Fruit fly (Drosophila melanogaster) whole organism, prepupa: ENCODE measurements around the gene Madm.

Experiments used
- Blimp-1 ChIP-seq: fragments of 200-800 bp; sonication (Bioruptor generic); optimal IDR thresholded peaks from 3 replicates; lab custom pipeline; 2017; ENCODE audit warnings: missing biosample characterization, missing genetic modification characterization, mild to moderate bottlenecking, moderate library complexity, missing genetic modification reagents
- CG10631 ChIP-seq: fragments of 200-800 bp; sonication (Bioruptor generic); optimal IDR thresholded peaks from 2 replicates; lab custom pipeline; 2016; ENCODE audit warnings: missing biosample characterization, missing genetic modification characterization
- CG11762 ChIP-seq: fragments of 200-800 bp; sonication (Bioruptor generic); optimal IDR thresholded peaks from 3 replicates; lab custom pipeline; 2016; ENCODE audit warnings: missing biosample characterization, missing genetic modification characterization; ENCODE audit not compliant: insufficient read depth
- CG11902 ChIP-seq: fragments of 200-800 bp; sonication (Bioruptor generic); optimal IDR thresholded peaks from 3 replicates; lab custom pipeline; 2016; ENCODE audit warnings: missing biosample characterization, missing genetic modification characterization
- CG15336 ChIP-seq: fragments of 200-800 bp; sonication (Bioruptor generic); IDR thresholded peaks from 2 replicates; pipeline ENCODE4 v1.3.6; 2022; ENCODE audit warnings: missing biosample characterization, missing genetic modification characterization
- CG16779 ChIP-seq: fragments of 200-800 bp; sonication (Bioruptor generic); optimal IDR thresholded peaks from 3 replicates; lab custom pipeline; 2017; ENCODE audit warnings: missing biosample characterization, mild to moderate bottlenecking, missing genetic modification characterization
- CG3032 ChIP-seq: fragments of 200-800 bp; optimal IDR thresholded peaks from 2 replicates; lab custom pipeline; 2019; ENCODE audit warnings: missing biosample characterization, mild to moderate bottlenecking, missing genetic modification characterization, moderate library complexity
- CG31627 ChIP-seq: fragments of 200-800 bp; sonication (Bioruptor generic); optimal IDR thresholded peaks from 3 replicates; lab custom pipeline; 2016; ENCODE audit warnings: missing biosample characterization, missing genetic modification characterization
- CG32006 ChIP-seq: fragments of 200-800 bp; sonication (Bioruptor generic); optimal IDR thresholded peaks from 3 replicates; lab custom pipeline; 2017; ENCODE audit warnings: missing biosample characterization, mild to moderate bottlenecking, missing genetic modification characterization
- CG34406 ChIP-seq: fragments of 200-800 bp; sonication (Bioruptor generic); optimal IDR thresholded peaks from 3 replicates; lab custom pipeline; 2016; ENCODE audit warnings: missing biosample characterization, missing genetic modification characterization
- CG3919 ChIP-seq: fragments of 200-800 bp; sonication (Bioruptor generic); optimal IDR thresholded peaks from 3 replicates; lab custom pipeline; 2016; ENCODE audit warnings: missing biosample characterization, missing genetic modification characterization
- CG4318 ChIP-seq: fragments of 200-800 bp; sonication (Bioruptor generic); optimal IDR thresholded peaks from 3 replicates; lab custom pipeline; 2017; ENCODE audit warnings: missing biosample characterization, mild to moderate bottlenecking, missing genetic modification characterization
- CG6163 ChIP-seq: fragments of 200-800 bp; sonication (Bioruptor generic); IDR thresholded peaks from 3 replicates; pipeline ENCODE4 v1.3.6; 2022; ENCODE audit warnings: missing biosample characterization, missing genetic modification characterization
- CG6276 ChIP-seq: fragments of 200-800 bp; sonication (Bioruptor generic); optimal IDR thresholded peaks from 2 replicates; lab custom pipeline; 2017; ENCODE audit warnings: missing biosample characterization, mild to moderate bottlenecking, missing genetic modification characterization
- CG6792 ChIP-seq: fragments of 200-800 bp; sonication (Bioruptor generic); optimal IDR thresholded peaks from 3 replicates; lab custom pipeline; 2016; ENCODE audit warnings: missing biosample characterization, missing genetic modification characterization
- CG6808 ChIP-seq: fragments of 200-800 bp; sonication (Bioruptor generic); optimal IDR thresholded peaks from 3 replicates; lab custom pipeline; 2017; ENCODE audit warnings: missing biosample characterization, missing genetic modification characterization, mild to moderate bottlenecking, moderate library complexity, missing genetic modification reagents
- CG6854 ChIP-seq: fragments of 200-800 bp; sonication (Bioruptor generic); optimal IDR thresholded peaks from 2 replicates; lab custom pipeline; 2017; ENCODE audit warnings: missing biosample characterization, mild to moderate bottlenecking, missing genetic modification characterization
- CG7368 ChIP-seq: fragments of 200-800 bp; sonication (Bioruptor generic); optimal IDR thresholded peaks from 3 replicates; lab custom pipeline; 2016; ENCODE audit warnings: missing biosample characterization, missing genetic modification characterization
- CG8119 ChIP-seq: fragments of 200-800 bp; sonication (Bioruptor generic); IDR thresholded peaks from 3 replicates; pipeline ENCODE4 v1.3.6; 2022; ENCODE audit warnings: missing biosample characterization, missing genetic modification characterization
- CG8319 ChIP-seq: fragments of 200-800 bp; sonication (Bioruptor generic); optimal IDR thresholded peaks from 3 replicates; lab custom pipeline; 2016; ENCODE audit warnings: missing biosample characterization, missing genetic modification characterization
- CG9139 ChIP-seq: fragments of 200-800 bp; sonication (Bioruptor generic); optimal IDR thresholded peaks from 3 replicates; lab custom pipeline; 2017; ENCODE audit warnings: missing biosample characterization, mild to moderate bottlenecking, missing genetic modification characterization
- Eip75B ChIP-seq: fragments of 200-800 bp; sonication (Bioruptor generic); optimal IDR thresholded peaks from 3 replicates; lab custom pipeline; 2016; ENCODE audit warnings: missing biosample characterization, missing genetic modification characterization
- Eip78C ChIP-seq: fragments of 200-800 bp; sonication (Bioruptor generic); peaks from one replicate; lab custom pipeline; 2016; ENCODE audit warnings: missing biosample characterization, missing genetic modification characterization
- Eip93F ChIP-seq: fragments of 200-800 bp; sonication (Bioruptor generic); optimal IDR thresholded peaks from 2 replicates; lab custom pipeline; 2016; ENCODE audit warnings: missing biosample characterization, mild to moderate bottlenecking, missing genetic modification characterization
- Ets21C ChIP-seq: fragments of 200-800 bp; sonication (Bioruptor generic); optimal IDR thresholded peaks from 3 replicates; lab custom pipeline; 2016; ENCODE audit warnings: missing biosample characterization, missing genetic modification characterization
- Ets96B ChIP-seq: fragments of 200-800 bp; optimal IDR thresholded peaks from 2 replicates; lab custom pipeline; 2019; ENCODE audit warnings: missing biosample characterization, mild to moderate bottlenecking, missing genetic modification characterization, moderate library complexity
- Gug ChIP-seq: fragments of 200-800 bp; sonication (Bioruptor generic); IDR thresholded peaks from 2 replicates; pipeline ENCODE4 v1.3.6; 2022; ENCODE audit warnings: missing biosample characterization, missing genetic modification characterization
- Hr38 ChIP-seq: sonication (Bioruptor generic); optimal IDR thresholded peaks from 2 replicates; lab custom pipeline; 2016; ENCODE audit warnings: missing biosample characterization, missing genetic modification characterization
- Hr4 ChIP-seq: fragments of 200-800 bp; sonication (Bioruptor generic); optimal IDR thresholded peaks from 3 replicates; lab custom pipeline; 2016; ENCODE audit warnings: missing biosample characterization, missing genetic modification characterization
- Met ChIP-seq: fragments of 200-800 bp; sonication (Bioruptor generic); optimal IDR thresholded peaks from 3 replicates; lab custom pipeline; 2016; ENCODE audit warnings: missing biosample characterization, missing genetic modification characterization
- OdsH ChIP-seq: fragments of 200-800 bp; sonication (Bioruptor generic); optimal IDR thresholded peaks from 3 replicates; lab custom pipeline; 2016; ENCODE audit warnings: missing biosample characterization, missing genetic modification characterization
- Smox ChIP-seq: fragments of 200-800 bp; sonication (Bioruptor generic); optimal IDR thresholded peaks from 3 replicates; lab custom pipeline; 2016; ENCODE audit warnings: missing biosample characterization, missing genetic modification characterization
- Sox102F ChIP-seq: fragments of 200-800 bp; sonication (Bioruptor generic); optimal IDR thresholded peaks from 2 replicates; lab custom pipeline; 2016; ENCODE audit warnings: missing biosample characterization, mild to moderate bottlenecking, missing genetic modification characterization
- Sox14 ChIP-seq: fragments of 200-800 bp; sonication (Bioruptor generic); optimal IDR thresholded peaks from 3 replicates; lab custom pipeline; 2016; ENCODE audit warnings: missing biosample characterization, missing genetic modification characterization
- Sox15 ChIP-seq: fragments of 200-800 bp; sonication (Bioruptor generic); optimal IDR thresholded peaks from 3 replicates; lab custom pipeline; 2016; ENCODE audit warnings: missing biosample characterization, missing genetic modification characterization
- dac ChIP-seq: fragments of 200-800 bp; sonication (Bioruptor generic); optimal IDR thresholded peaks from 2 replicates; lab custom pipeline; 2017; ENCODE audit warnings: missing biosample characterization, mild to moderate bottlenecking, missing genetic modification characterization
- dsx ChIP-seq: fragments of 200-800 bp; optimal IDR thresholded peaks from 3 replicates; lab custom pipeline; 2019; ENCODE audit warnings: missing biosample characterization, mild to moderate bottlenecking, missing genetic modification characterization, moderate library complexity; ENCODE audit not compliant: poor library complexity, severe bottlenecking
- eg ChIP-seq: fragments of 200-800 bp; sonication (Bioruptor generic); IDR thresholded peaks from 3 replicates; pipeline ENCODE4 v1.3.6; 2022; ENCODE audit warnings: missing biosample characterization, missing genetic modification characterization
- esn ChIP-seq: fragments of 200-800 bp; sonication (Bioruptor generic); optimal IDR thresholded peaks from 2 replicates; lab custom pipeline; 2016; ENCODE audit warnings: missing biosample characterization, mild to moderate bottlenecking, missing genetic modification characterization, moderate library complexity
- fd59A ChIP-seq: fragments of 200-800 bp; sonication (Bioruptor generic); optimal IDR thresholded peaks from 2 replicates; lab custom pipeline; 2017; ENCODE audit warnings: missing biosample characterization, mild to moderate bottlenecking, missing genetic modification characterization, missing genetic modification reagents
- fd85E ChIP-seq: fragments of 200-800 bp; sonication (Bioruptor generic); optimal IDR thresholded peaks from 3 replicates; lab custom pipeline; 2016; ENCODE audit warnings: missing biosample characterization, missing genetic modification characterization
- fkh ChIP-seq: fragments of 200-800 bp; sonication (Bioruptor generic); optimal IDR thresholded peaks from 3 replicates; lab custom pipeline; 2017; ENCODE audit warnings: missing biosample characterization, mild to moderate bottlenecking, missing genetic modification characterization, moderate library complexity
- lz ChIP-seq: fragments of 200-800 bp; sonication (Bioruptor generic); optimal IDR thresholded peaks from 3 replicates; lab custom pipeline; 2016; ENCODE audit warnings: missing biosample characterization, missing genetic modification characterization
- pdm3 ChIP-seq: fragments of 200-800 bp; sonication (Bioruptor generic); optimal IDR thresholded peaks from 3 replicates; lab custom pipeline; 2016; ENCODE audit warnings: missing biosample characterization, missing genetic modification characterization
- salr ChIP-seq, 2 experiments: fragments of 200-800 bp; sonication (Bioruptor generic); optimal IDR thresholded peaks; 3 replicates each; lab custom pipeline; 2016 to 2018; ENCODE audit warnings: missing biosample characterization in 2 of 2, missing genetic modification characterization in 2 of 2, mild to moderate bottlenecking in 1 of 2
- spab ChIP-seq: fragments of 200-800 bp; sonication (Bioruptor generic); optimal IDR thresholded peaks from 2 replicates; lab custom pipeline; 2017; ENCODE audit warnings: missing biosample characterization, mild to moderate bottlenecking, missing genetic modification characterization, missing genetic modification reagents
- ss ChIP-seq, 2 experiments: fragments of 200-800 bp; sonication (Bioruptor generic); optimal IDR thresholded peaks; 2 replicates in 1 of 2; 3 replicates in 1 of 2; lab custom pipeline; 2017 to 2018; ENCODE audit warnings: mild to moderate bottlenecking in 2 of 2, missing biosample characterization in 2 of 2, missing genetic modification characterization in 2 of 2, moderate library complexity in 1 of 2
- topi ChIP-seq: fragments of 200-800 bp; sonication (Bioruptor generic); optimal IDR thresholded peaks from 3 replicates; lab custom pipeline; 2016; ENCODE audit warnings: missing biosample characterization, missing genetic modification characterization
- vri ChIP-seq: fragments of 200-800 bp; sonication (Bioruptor generic); optimal IDR thresholded peaks from 3 replicates; lab custom pipeline; 2016; ENCODE audit warnings: missing biosample characterization, mild to moderate bottlenecking, missing genetic modification characterization

The Madm gene

DNA sequence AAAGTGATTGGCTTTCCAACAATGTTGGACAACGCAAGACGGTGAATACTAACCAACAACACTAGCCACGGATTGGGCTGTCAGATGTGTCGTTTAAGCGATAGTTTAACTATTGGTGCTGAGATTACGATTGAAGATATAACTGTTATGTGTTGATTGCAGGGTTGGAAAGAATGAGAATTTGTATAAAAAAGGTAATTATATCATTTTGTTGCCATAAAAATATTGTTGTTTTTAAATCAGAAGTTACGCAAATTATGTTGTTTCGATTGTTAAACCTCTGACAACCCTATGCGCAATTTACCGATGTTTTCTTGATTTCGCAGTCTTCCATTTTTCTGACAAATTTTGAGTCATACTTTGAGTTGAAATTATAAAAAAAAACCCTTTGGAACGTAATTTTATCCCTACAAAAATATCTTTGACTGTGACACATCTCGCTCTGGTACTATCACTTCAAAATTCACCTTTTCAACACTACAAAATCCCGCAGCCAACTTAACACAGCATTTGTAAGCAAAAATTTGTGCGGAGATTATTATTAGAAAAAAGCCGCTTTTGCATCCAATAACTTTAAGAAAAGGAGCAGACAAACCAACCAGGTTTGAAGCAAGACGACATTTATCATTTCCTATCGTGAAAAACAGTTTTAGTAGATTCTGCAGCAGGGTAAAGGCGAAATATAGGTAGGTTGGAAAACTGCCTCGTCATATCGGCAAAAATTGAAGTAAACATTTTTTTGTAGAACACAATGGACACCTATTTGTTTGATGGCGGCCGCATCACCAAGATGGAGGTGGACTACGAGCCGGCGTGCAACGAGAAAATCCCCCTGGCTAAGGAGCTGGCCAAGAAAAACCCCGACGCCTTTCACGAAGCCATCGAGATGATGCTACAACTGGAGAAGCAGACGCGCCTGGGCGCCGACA, 47.0 kb downstream of the Madm start, which contains the start of the genes Hat1 and Rpn5:
Gene Hat1, minus strand, starts transcription at position 360 of the 929 bp plus-strand sequence.
Gene Rpn5, plus strand, starts transcription at position 469 of the 929 bp plus-strand sequence.
- peak; percentile 89 for TF ChIP-seq Smox (GFP tag; lab: Kevin White, UChicago)
- peak; percentile 30 for TF ChIP-seq Hr38 (GFP tag; lab: Kevin White, UChicago)
- peak; percentile 76 for TF ChIP-seq CG34406 (GFP tag; lab: Kevin White, UChicago)
- TF ChIP-seq esn (GFP tag; lab: Kevin White, UChicago): peak; percentile 92
- TF ChIP-seq CG6808 (GFP tag; lab: Kevin White, UChicago): peak; percentile 65
- peak; percentile 68 for TF ChIP-seq CG11762 (GFP tag; lab: Kevin White, UChicago)
- TF ChIP-seq vri (GFP tag; lab: Kevin White, UChicago): peak; percentile 77
- TF ChIP-seq fd59A: peak; percentile 71
- TF ChIP-seq ss (GFP tag; optimal IDR thresholded peaks at IDR 0.05; lab: Kevin White, UChicago): peak; percentile 20 to 57
- peak; percentile 67 for TF ChIP-seq CG3032
- TF ChIP-seq spab: peak; percentile 46
- TF ChIP-seq CG9139: peak; percentile 8
- TF ChIP-seq Sox14: peak; percentile 91
- TF ChIP-seq Met (GFP tag; lab: Kevin White, UChicago): peak; percentile 87
- TF ChIP-seq CG15336: peak; percentile 41; the same call in 1 of the 2 replicates
- peak; percentile 86 for TF ChIP-seq CG6792 (GFP tag; lab: Kevin White, UChicago)
- peak; percentile 90 for TF ChIP-seq pdm3
- peak; percentile 72 for TF ChIP-seq fd85E (GFP tag; lab: Kevin White, UChicago)
- peak; percentile 94 for TF ChIP-seq Eip78C (GFP tag; lab: Kevin White, UChicago)
- peak; percentile 64 for TF ChIP-seq CG4318 (GFP tag; lab: Kevin White, UChicago)
- peak; percentile 60 for TF ChIP-seq Ets96B (tag; lab: Kevin White, UChicago)
- TF ChIP-seq CG6276 (GFP tag; lab: Kevin White, UChicago): no peak
- TF ChIP-seq dac (GFP tag; lab: Kevin White, UChicago): peak; percentile 48
- peak; percentile 90 for TF ChIP-seq Ets21C (GFP tag; lab: Kevin White, UChicago)
- TF ChIP-seq CG32006 (GFP tag; lab: Kevin White, UChicago): peak; percentile 85
- peak; percentile 74 for TF ChIP-seq CG7368 (GFP tag; lab: Kevin White, UChicago)
- TF ChIP-seq topi (GFP tag; lab: Kevin White, UChicago): peak; percentile 91
- 0 out of 3 replicates have a peak, but pooled peaks have one; percentile 23 for TF ChIP-seq CG6163
- peak; percentile 55 to 92 for TF ChIP-seq salr (GFP tag; optimal IDR thresholded peaks at IDR 0.05; lab: Kevin White, UChicago)
- TF ChIP-seq Eip93F: no peak
- peak; percentile 92 for TF ChIP-seq lz (GFP tag; lab: Kevin White, UChicago)
- peak; percentile 92 for TF ChIP-seq Eip75B (GFP tag; lab: Kevin White, UChicago)
- peak; percentile 81 for TF ChIP-seq CG11902 (GFP tag; lab: Kevin White, UChicago)
- peak; percentile 92 for TF ChIP-seq OdsH (GFP tag; lab: Kevin White, UChicago)
- peak; percentile 92 for TF ChIP-seq CG10631 (GFP tag; lab: Kevin White, UChicago)
- TF ChIP-seq Blimp-1 (GFP tag; lab: Kevin White, UChicago): peak; percentile 59
- TF ChIP-seq dsx (GFP tag; lab: Kevin White, UChicago): peak; percentile 51
- TF ChIP-seq eg: peak; percentile 61; the same call in 2 of the 3 replicates
- TF ChIP-seq CG8319 (GFP tag; lab: Kevin White, UChicago): peak; percentile 72
- peak; percentile 59 for TF ChIP-seq Gug (GFP tag; lab: Robert Waterston, UW)
- TF ChIP-seq fkh: no peak
- peak; percentile 86 for TF ChIP-seq CG3919
- peak; percentile 48; the same call in 2 of the 3 replicates for TF ChIP-seq CG8119 (GFP tag; lab: Robert Waterston, UW)
- TF ChIP-seq Sox102F (GFP tag; lab: Kevin White, UChicago): peak; percentile 87
- no peak for TF ChIP-seq CG6854
- no peak for TF ChIP-seq CG16779
- TF ChIP-seq CG31627: peak; percentile 94
- peak; percentile 89 for TF ChIP-seq Hr4
- TF ChIP-seq Sox15 (GFP tag; lab: Kevin White, UChicago): peak; percentile 83
